Worm (Caenorhabditis elegans) whole organism, midembryonic: ENCODE data around the gene esyt-2.

Experiments
- T22C8.4 ChIP-seq: fragments of 200-800 bp; sonication (Bioruptor generic); IDR thresholded peaks from 2 replicates; pipeline ENCODE4 v1.3.6; 2022; ENCODE audit warnings: missing genetic modification characterization, missing compliant biosample characterization
- cog-1 ChIP-seq: sonication (generic microtip); optimal IDR thresholded peaks from 2 replicates; lab custom pipeline; 2016; ENCODE audit warnings: missing genetic modification characterization, missing compliant biosample characterization
- flt-1 ChIP-seq: fragments of 200-800 bp; sonication (Bioruptor generic); IDR thresholded peaks from 2 replicates; pipeline ENCODE4 v1.3.6; 2022; ENCODE audit warnings: missing genetic modification characterization, missing compliant biosample characterization
- klf-2 ChIP-seq: fragments of 200-800 bp; sonication (Bioruptor generic); conservative IDR thresholded peaks from 2 replicates; pipeline ENCODE4 v1.3.6; 2022; ENCODE audit warnings: missing genetic modification reagents, missing genetic modification characterization, missing compliant biosample characterization
- med-1 ChIP-seq: sonication (generic microtip); optimal IDR thresholded peaks from 2 replicates; lab custom pipeline; 2017; ENCODE audit warnings: missing genetic modification characterization, mild to moderate bottlenecking, missing compliant biosample characterization, antibody characterized with exemption, missing genetic modification reagents; ENCODE audit not compliant: insufficient read depth
- ref-1 ChIP-seq: fragments of 200-800 bp; sonication (Bioruptor generic); conservative IDR thresholded peaks from 2 replicates; pipeline ENCODE4 v1.3.6; 2022; ENCODE audit warnings: missing genetic modification reagents, missing genetic modification characterization, missing compliant biosample characterization
- tab-1 ChIP-seq: fragments of 200-800 bp; sonication (Bioruptor generic); IDR thresholded peaks from 2 replicates; pipeline ENCODE4 v1.3.6; 2022; ENCODE audit warnings: missing genetic modification characterization, missing compliant biosample characterization
- ztf-23 ChIP-seq: fragments of 200-800 bp; sonication (Bioruptor generic); IDR thresholded peaks from 2 replicates; pipeline ENCODE4 v1.3.6; 2022; ENCODE audit warnings: missing genetic modification reagents, missing genetic modification characterization, missing compliant biosample characterization
- ztf-29 ChIP-seq: fragments of 200-800 bp; sonication (Bioruptor generic); IDR thresholded peaks from 2 replicates; pipeline ENCODE4 v1.3.6; 2022; ENCODE audit warnings: missing genetic modification reagents, missing genetic modification characterization, missing compliant biosample characterization

esyt-2 gene

ce11 chrIII:6236649-6237048 is 5.9 kb upstream of the esyt-2 start, which contains the start of gene T12A2.21:
T12A2.21 (minus strand) TSS chrIII:6236749.
- TF ChIP-seq T22C8.4 (GFP tag; lab: Robert Waterston, UW) (no peak), ref-1 (GFP tag; lab: Robert Waterston, UW) (no peak), klf-2 (GFP tag; lab: Robert Waterston, UW) (no peak), med-1 (GFP tag; lab: Kevin White, UChicago) (no peak), cog-1 (tag; lab: Kevin White, UChicago) (no peak), flt-1 (GFP tag; lab: Robert Waterston, UW) (no peak), ztf-23 (GFP tag; lab: Robert Waterston, UW) (no peak), ztf-29 (GFP tag; lab: Robert Waterston, UW) (no peak), tab-1 (GFP tag; lab: Robert Waterston, UW) (no peak)

ce11 chrIII:6231880-6232279 is 1.1 kb upstream of the esyt-2 start:
- TF ChIP-seq med-1 (GFP tag; lab: Kevin White, UChicago) (no peak), ztf-29 (GFP tag; lab: Robert Waterston, UW) (no peak), cog-1 (tag; lab: Kevin White, UChicago) (no peak), ztf-23 (GFP tag; lab: Robert Waterston, UW) (no peak)

ce11 chrIII:6221403-6221802 is 9.4 kb downstream of the esyt-2 start:
- TF ChIP-seq med-1 (GFP tag; lab: Kevin White, UChicago): no peak
- TF ChIP-seq T22C8.4 (GFP tag; lab: Robert Waterston, UW): no peak
- no peak for TF ChIP-seq ref-1 (GFP tag; lab: Robert Waterston, UW)
- no peak for TF ChIP-seq flt-1 (GFP tag; lab: Robert Waterston, UW)
- TF ChIP-seq cog-1 (tag; lab: Kevin White, UChicago): no peak
- no peak for TF ChIP-seq tab-1 (GFP tag; lab: Robert Waterston, UW)
- TF ChIP-seq ztf-23 (GFP tag; lab: Robert Waterston, UW): no peak
- no peak for TF ChIP-seq klf-2 (GFP tag; lab: Robert Waterston, UW)
- TF ChIP-seq ztf-29 (GFP tag; lab: Robert Waterston, UW): no peak

- TF ChIP-seq ztf-29 (GFP tag; lab: Robert Waterston, UW): no peak
Observed at ce11 chrIII:6216833-6217466, 13.8 kb downstream of the esyt-2 start, which contains the start of gene hot-4. hot-4 (plus strand) TSS chrIII:6217416.

ce11 chrIII:6215943-6216342 is 14.8 kb downstream of the esyt-2 start:
- TF ChIP-seq tab-1 (GFP tag; lab: Robert Waterston, UW) (no peak), cog-1 (tag; lab: Kevin White, UChicago) (no peak), med-1 (GFP tag; lab: Kevin White, UChicago) (no peak), flt-1 (GFP tag; lab: Robert Waterston, UW) (no peak), ztf-29 (GFP tag; lab: Robert Waterston, UW) (no peak), T22C8.4 (GFP tag; lab: Robert Waterston, UW) (no peak)

DNA sequence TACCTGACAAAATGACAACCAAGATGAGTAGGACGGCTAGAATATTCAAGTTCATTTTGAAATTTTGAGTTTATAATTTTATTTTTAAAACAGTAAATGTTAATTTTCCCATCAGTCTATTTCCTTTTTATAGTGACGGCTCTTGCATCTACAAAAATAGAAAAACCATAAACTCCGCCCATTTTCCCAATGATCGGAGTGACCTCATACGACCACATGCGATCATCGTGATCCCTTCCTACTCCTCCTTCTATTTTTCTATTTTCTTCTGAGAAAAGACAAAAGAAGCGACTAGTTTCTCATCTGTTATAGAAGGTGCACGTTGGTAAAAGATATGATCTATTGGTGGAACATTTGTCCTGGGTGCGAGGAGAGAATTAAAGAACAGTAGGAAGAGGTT is 15.3 kb downstream of the esyt-2 start, which contains the start of gene C23G10.11:
TSS of gene C23G10.11 (minus strand) at position 101 of the 400 bp plus-strand sequence.
- TF ChIP-seq med-1 (GFP tag; lab: Kevin White, UChicago) (no peak), ref-1 (GFP tag; lab: Robert Waterston, UW) (no peak), flt-1 (GFP tag; lab: Robert Waterston, UW) (no peak), ztf-23 (GFP tag; lab: Robert Waterston, UW) (no peak), T22C8.4 (GFP tag; lab: Robert Waterston, UW) (no peak), ztf-29 (GFP tag; lab: Robert Waterston, UW) (no peak), klf-2 (GFP tag; lab: Robert Waterston, UW) (no peak), tab-1 (GFP tag; lab: Robert Waterston, UW) (no peak), cog-1 (tag; lab: Kevin White, UChicago) (no peak)

- TF ChIP-seq med-1 (GFP tag; lab: Kevin White, UChicago): no peak
- TF ChIP-seq ref-1 (GFP tag; lab: Robert Waterston, UW): no peak
- TF ChIP-seq ztf-29 (GFP tag; lab: Robert Waterston, UW): no peak
- TF ChIP-seq klf-2 (GFP tag; lab: Robert Waterston, UW): no peak
- TF ChIP-seq T22C8.4 (GFP tag; lab: Robert Waterston, UW): no peak
- no peak for TF ChIP-seq cog-1 (tag; lab: Kevin White, UChicago)
- no peak for TF ChIP-seq flt-1 (GFP tag; lab: Robert Waterston, UW)
- TF ChIP-seq tab-1 (GFP tag; lab: Robert Waterston, UW): no peak
- TF ChIP-seq ztf-23 (GFP tag; lab: Robert Waterston, UW): no peak
Observed at ce11 chrIII:6213915-6214314, 16.9 kb downstream of the esyt-2 start, which contains the start of gene C23G10.10. C23G10.10 (minus strand) TSS chrIII:6214015.

DNA sequence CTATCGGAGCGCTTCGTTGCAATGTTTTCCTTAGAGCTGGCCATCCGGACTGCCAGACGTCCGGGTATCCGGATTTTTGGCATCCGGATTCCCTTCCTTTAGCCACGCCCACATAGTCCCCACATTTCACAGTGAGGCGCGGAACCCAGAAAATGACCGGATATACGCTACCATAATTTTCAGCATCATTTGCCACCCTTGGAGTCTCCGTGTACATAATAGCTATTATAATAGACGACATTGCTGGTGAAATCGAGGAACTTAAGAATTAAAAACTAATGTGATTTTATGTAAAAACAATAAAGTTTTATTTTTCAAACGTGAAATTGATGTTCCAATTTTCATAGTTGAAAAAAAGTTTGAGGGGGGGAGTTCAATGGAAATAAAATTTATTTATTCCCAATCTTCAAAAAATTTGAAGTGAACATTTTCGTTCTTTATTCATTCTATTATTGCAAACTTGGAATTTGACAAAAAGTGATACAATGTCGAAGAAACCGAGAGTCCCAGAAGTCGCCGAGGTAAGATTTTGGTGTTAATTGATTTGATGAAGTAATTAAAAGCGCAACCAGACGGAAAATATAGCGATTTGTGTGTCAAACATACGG is 20.5 kb downstream of the esyt-2 start:
- TF ChIP-seq klf-2 (GFP tag; lab: Robert Waterston, UW) (no peak), cog-1 (tag; lab: Kevin White, UChicago) (no peak), med-1 (GFP tag; lab: Kevin White, UChicago) (no peak), flt-1 (GFP tag; lab: Robert Waterston, UW) (no peak), ref-1 (GFP tag; lab: Robert Waterston, UW) (no peak), ztf-29 (GFP tag; lab: Robert Waterston, UW) (no peak), T22C8.4 (GFP tag; lab: Robert Waterston, UW) (no peak), tab-1 (GFP tag; lab: Robert Waterston, UW) (no peak), ztf-23 (GFP tag; lab: Robert Waterston, UW) (no peak)

ce11 chrIII:6208984-6209383 is 21.8 kb downstream of the esyt-2 start, which contains the start of gene C23G10.1:
C23G10.1 (plus strand) TSS chrIII:6209284.
- TF ChIP-seq tab-1 (GFP tag; lab: Robert Waterston, UW) (no peak), ref-1 (GFP tag; lab: Robert Waterston, UW) (no peak), med-1 (GFP tag; lab: Kevin White, UChicago) (no peak), T22C8.4 (GFP tag; lab: Robert Waterston, UW) (no peak), flt-1 (GFP tag; lab: Robert Waterston, UW) (no peak)
